Fruit fly (Drosophila melanogaster) S2 (cell line): Measurements from ENCODE around the gene CG14329.

Experiments
- CG8478 ChIP-seq: fragments of >200 bp; optimal IDR thresholded peaks from 2 replicates; lab custom pipeline; 2018
- CTCF ChIP-seq, 2 experiments: fragments of >200 bp; optimal IDR thresholded peaks; 2 replicates each; lab custom pipeline; 2018

DNA sequence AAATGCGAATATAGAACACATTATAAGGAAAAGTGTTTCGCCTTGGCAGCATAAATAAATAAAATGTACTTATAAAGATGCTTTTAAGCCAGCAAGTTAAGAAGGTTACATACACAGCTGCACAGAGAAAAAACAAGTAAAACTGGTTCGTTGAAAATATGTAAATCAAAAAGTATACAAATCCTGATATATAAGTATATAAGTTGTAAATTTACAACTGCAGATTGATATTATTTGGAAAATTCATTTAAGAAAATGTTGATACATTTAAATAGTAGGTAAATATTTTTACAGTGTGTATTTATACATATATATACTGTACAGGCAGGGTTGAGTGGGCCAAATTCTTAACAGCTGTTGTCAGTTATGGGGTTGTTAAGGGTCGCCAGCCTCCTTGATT lies 44.3 kb upstream of the CG14329 start:
- no peak for TF ChIP-seq CTCF (optimal IDR thresholded peaks at IDR 0.05; lab: Kevin White, UChicago)
- TF ChIP-seq CG8478 (lab: Kevin White, UChicago): no peak
